Worm (Caenorhabditis elegans) whole organism, late embryonic: ENCODE results near the gene dyf-4.

Experiments used
- F13H6.1 ChIP-seq: sonication (generic microtip); optimal IDR thresholded peaks from 2 replicates; lab custom pipeline; 2016; ENCODE audit warnings: missing genetic modification characterization, missing compliant biosample characterization
- K02D7.2 ChIP-seq: sonication (generic microtip); optimal IDR thresholded peaks from 2 replicates; lab custom pipeline; 2017; ENCODE audit warnings: mild to moderate bottlenecking, missing genetic modification characterization, missing compliant biosample characterization
- K09A11.1 ChIP-seq: sonication (generic microtip); optimal IDR thresholded peaks from 2 replicates; lab custom pipeline; 2017; ENCODE audit warnings: antibody characterized with exemption, mild to moderate bottlenecking, missing genetic modification characterization, missing compliant biosample characterization; ENCODE audit not compliant: insufficient read depth
- Y22D7AL.16 ChIP-seq: sonication (generic microtip); optimal IDR thresholded peaks from 2 replicates; lab custom pipeline; 2016; ENCODE audit warnings: missing genetic modification characterization, missing compliant biosample characterization
- ama-1 ChIP-seq: fragments of 150-350 bp; optimal IDR thresholded peaks from 2 replicates; lab custom pipeline; 2014
- ceh-18 ChIP-seq: sonication (generic microtip); optimal IDR thresholded peaks from 2 replicates; lab custom pipeline; 2016; ENCODE audit warnings: missing genetic modification characterization, missing compliant biosample characterization
- ceh-24 ChIP-seq: sonication (generic microtip); optimal IDR thresholded peaks from 2 replicates; lab custom pipeline; 2016; ENCODE audit warnings: mild to moderate bottlenecking, missing genetic modification characterization, missing compliant biosample characterization
- ceh-31 ChIP-seq: sonication (generic microtip); optimal IDR thresholded peaks from 2 replicates; lab custom pipeline; 2016; ENCODE audit warnings: missing genetic modification characterization, missing compliant biosample characterization
- ceh-34 ChIP-seq: sonication (generic microtip); optimal IDR thresholded peaks from 2 replicates; lab custom pipeline; 2016; ENCODE audit warnings: mild to moderate bottlenecking, missing genetic modification characterization, missing compliant biosample characterization
- dmd-4 ChIP-seq: sonication (generic microtip); optimal IDR thresholded peaks from 2 replicates; lab custom pipeline; 2016; ENCODE audit warnings: borderline replicate concordance, missing genetic modification characterization, missing compliant biosample characterization
- dve-1 ChIP-seq: sonication (generic microtip); optimal IDR thresholded peaks from 2 replicates; lab custom pipeline; 2017; ENCODE audit warnings: antibody characterized with exemption, mild to moderate bottlenecking, missing genetic modification characterization, missing compliant biosample characterization
- fkh-10 ChIP-seq: fragments of 150-350 bp; optimal IDR thresholded peaks from 2 replicates; lab custom pipeline; 2014; ENCODE audit warnings: missing biosample characterization, missing genetic modification reagents, missing genetic modification characterization
- hlh-13 ChIP-seq: fragments of 200-800 bp; sonication (Bioruptor generic); optimal IDR thresholded peaks from 2 replicates; lab custom pipeline; 2018; ENCODE audit warnings: mild to moderate bottlenecking, missing genetic modification characterization, missing compliant biosample characterization
- hlh-6 ChIP-seq: sonication (generic microtip); optimal IDR thresholded peaks from 2 replicates; lab custom pipeline; 2016; ENCODE audit warnings: missing genotype, missing genetic modification characterization, missing compliant biosample characterization
- hlh-8 ChIP-seq: sonication (generic microtip); optimal IDR thresholded peaks from 2 replicates; lab custom pipeline; 2016; ENCODE audit warnings: missing genotype, missing genetic modification characterization, missing compliant biosample characterization
- lin-11 ChIP-seq: fragments of 200-800 bp; sonication (Bioruptor generic); optimal IDR thresholded peaks from 2 replicates; lab custom pipeline; 2018; ENCODE audit warnings: mild to moderate bottlenecking, missing genetic modification characterization, missing compliant biosample characterization
- mec-3 ChIP-seq: sonication (generic microtip); optimal IDR thresholded peaks from 2 replicates; lab custom pipeline; 2016; ENCODE audit warnings: borderline replicate concordance, missing genetic modification characterization, missing compliant biosample characterization
- nhr-11 ChIP-seq: fragments of 150-350 bp; optimal IDR thresholded peaks from 2 replicates; lab custom pipeline; 2014; ENCODE audit warnings: missing biosample characterization, missing genetic modification characterization
- nhr-232 ChIP-seq: sonication (generic microtip); optimal IDR thresholded peaks from 2 replicates; lab custom pipeline; 2016; ENCODE audit warnings: missing genetic modification characterization, missing compliant biosample characterization
- odd-2 ChIP-seq: sonication (generic microtip); optimal IDR thresholded peaks from 2 replicates; lab custom pipeline; 2017; ENCODE audit warnings: antibody characterized with exemption, mild to moderate bottlenecking, missing genetic modification characterization, missing compliant biosample characterization
- pax-1 ChIP-seq: fragments of 150-350 bp; optimal IDR thresholded peaks from 2 replicates; lab custom pipeline; 2014; ENCODE audit warnings: missing biosample characterization, missing genetic modification characterization
- pha-2 ChIP-seq: sonication (generic microtip); optimal IDR thresholded peaks from 2 replicates; lab custom pipeline; 2017; ENCODE audit warnings: mild to moderate bottlenecking, missing genetic modification characterization, missing compliant biosample characterization
- pros-1 ChIP-seq: fragments of 150-350 bp; optimal IDR thresholded peaks from 2 replicates; lab custom pipeline; 2014; ENCODE audit warnings: missing biosample characterization, missing genetic modification reagents, missing genetic modification characterization
- ref-2 ChIP-seq: sonication (generic microtip); optimal IDR thresholded peaks from 2 replicates; lab custom pipeline; 2016; ENCODE audit warnings: missing genetic modification characterization, missing compliant biosample characterization
- sox-2 ChIP-seq: fragments of 200-800 bp; sonication (Bioruptor generic); IDR thresholded peaks from 2 replicates; pipeline ENCODE4 v1.3.6; 2022; ENCODE audit warnings: missing genetic modification reagents, missing genetic modification characterization, missing compliant biosample characterization
- tbx-2 ChIP-seq: sonication (generic microtip); optimal IDR thresholded peaks from 2 replicates; lab custom pipeline; 2016; ENCODE audit warnings: missing genetic modification characterization, missing compliant biosample characterization
- ttx-3 ChIP-seq: sonication (generic microtip); optimal IDR thresholded peaks from 2 replicates; lab custom pipeline; 2016; ENCODE audit warnings: missing genetic modification reagents, missing genetic modification characterization, missing compliant biosample characterization
- unc-42 ChIP-seq: sonication (generic microtip); optimal IDR thresholded peaks from 2 replicates; lab custom pipeline; 2016; ENCODE audit warnings: missing genotype, missing genetic modification characterization, missing compliant biosample characterization
- unc-55 ChIP-seq: sonication (generic microtip); optimal IDR thresholded peaks from 2 replicates; lab custom pipeline; 2017; ENCODE audit warnings: missing biosample characterization, missing genetic modification reagents, missing genetic modification characterization
- zip-5 ChIP-seq: sonication (generic microtip); optimal IDR thresholded peaks from 2 replicates; lab custom pipeline; 2016; ENCODE audit warnings: missing genetic modification characterization, missing compliant biosample characterization
- ztf-16 ChIP-seq: sonication (generic microtip); optimal IDR thresholded peaks from 2 replicates; lab custom pipeline; 2017; ENCODE audit warnings: missing genetic modification characterization, missing compliant biosample characterization

dyf-4 gene

DNA sequence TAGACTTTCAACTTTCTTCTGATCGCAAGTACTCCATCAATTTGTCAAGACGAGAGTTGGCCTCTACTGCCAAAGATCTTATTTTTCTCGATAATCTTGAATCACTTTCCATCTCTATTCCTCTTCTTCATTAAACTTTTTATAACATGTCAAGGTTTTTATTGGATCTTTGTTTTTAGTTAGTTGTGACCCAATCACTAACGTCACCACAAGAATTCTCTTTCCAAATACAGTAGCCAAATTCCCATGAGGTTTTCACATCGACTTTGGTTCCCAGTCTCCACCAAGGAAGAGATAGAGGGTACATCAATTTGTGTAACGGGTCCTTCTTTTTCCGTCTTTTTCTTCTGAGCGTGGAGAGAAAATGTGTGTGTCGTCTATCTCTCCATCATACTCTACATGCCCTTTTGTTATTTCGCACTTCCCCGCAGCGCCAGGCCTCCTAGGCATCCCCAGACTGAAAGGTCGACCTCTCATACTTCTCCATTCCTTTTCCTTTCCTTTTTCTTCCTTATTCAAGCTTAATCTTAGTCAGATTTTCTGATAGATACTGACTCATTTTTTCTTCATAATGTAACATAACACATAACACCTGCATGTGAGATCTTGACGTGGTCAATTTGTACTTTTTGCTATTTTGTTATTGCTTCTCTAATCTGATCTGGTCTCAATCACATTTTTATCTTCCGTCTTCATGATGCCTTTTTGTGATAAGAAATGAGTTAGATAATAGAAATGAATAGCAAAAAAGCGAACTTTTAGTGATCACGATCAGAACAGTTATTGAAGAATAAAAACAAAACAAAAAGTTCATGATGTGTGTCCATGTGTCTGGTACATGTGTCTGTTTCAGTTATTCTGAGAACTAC is 13.7 kb upstream of the dyf-4 start:
- TF ChIP-seq K09A11.1 (tag; lab: Kevin White, UChicago) = no peak
- no peak for TF ChIP-seq ceh-24 (tag; lab: Kevin White, UChicago)
- TF ChIP-seq tbx-2 (tag; lab: Kevin White, UChicago) = no peak
- TF ChIP-seq dve-1 (tag; lab: Kevin White, UChicago) = no peak
- TF ChIP-seq F13H6.1 (tag; lab: Kevin White, UChicago) = no peak
- peak; percentile 36 for TF ChIP-seq ref-2 (tag; lab: Kevin White, UChicago)
- TF ChIP-seq, all 69 proteins: peak for 1

DNA sequence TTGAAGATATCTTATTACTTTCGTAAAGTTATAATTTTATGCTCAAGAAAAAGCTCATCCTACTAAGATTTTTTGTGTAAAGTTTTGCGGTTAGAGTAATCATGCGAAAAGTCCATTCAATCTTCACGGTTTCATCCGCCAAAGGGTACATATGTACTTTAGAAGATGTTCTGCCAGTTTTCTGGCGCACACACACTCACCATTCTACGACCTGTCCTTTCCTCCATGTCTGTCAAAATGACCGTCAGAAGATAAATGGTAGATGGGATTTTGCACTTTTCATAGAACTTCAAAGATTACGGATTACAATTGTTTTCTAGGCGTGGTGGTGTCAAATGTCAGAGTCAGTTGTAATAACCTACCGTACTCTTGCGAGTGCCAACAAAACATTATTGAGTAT is 12.0 kb upstream of the dyf-4 start:
- TF ChIP-seq ama-1 (lab: Kevin White, UChicago) = no peak
- no peak for TF ChIP-seq mec-3 (tag; lab: Kevin White, UChicago)
- no peak for TF ChIP-seq fkh-10 (GFP tag; lab: Kevin White, UChicago)
- TF ChIP-seq tbx-2 (tag; lab: Kevin White, UChicago) = no peak
- TF ChIP-seq K02D7.2 (tag; lab: Kevin White, UChicago) = no peak
- TF ChIP-seq dmd-4 (tag; lab: Kevin White, UChicago) = no peak
- no peak for TF ChIP-seq nhr-232 (tag; lab: Kevin White, UChicago)

DNA sequence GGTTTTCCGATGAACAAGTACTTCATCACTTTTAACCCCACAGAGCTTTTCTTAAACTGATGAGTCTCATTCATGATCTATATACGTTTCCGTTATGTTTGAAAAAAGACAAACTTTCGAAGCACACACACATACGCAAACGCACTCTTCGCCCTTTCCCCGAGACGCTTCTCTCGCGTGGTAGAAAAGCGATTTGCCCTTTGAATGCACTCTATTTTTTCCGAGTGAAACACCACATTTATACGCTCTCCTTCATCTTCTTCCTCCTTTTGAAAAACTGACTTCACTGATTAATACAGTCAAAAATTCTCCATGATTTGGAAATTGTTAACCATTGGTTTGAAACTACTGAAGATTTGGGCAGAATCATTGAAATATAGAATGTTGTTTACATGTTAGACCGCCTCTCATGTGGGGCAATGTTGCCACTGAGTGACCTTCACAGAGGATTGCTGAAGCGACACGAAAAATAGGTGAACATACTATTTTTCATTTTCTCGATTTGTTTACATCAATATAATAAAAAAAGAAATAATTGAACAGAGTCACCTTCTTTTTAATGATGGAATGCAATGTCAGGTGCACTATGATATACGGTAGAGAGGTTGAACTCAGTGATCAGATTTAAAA is 11.0 kb upstream of the dyf-4 start:
- no peak for TF ChIP-seq hlh-6 (tag; lab: Kevin White, UChicago)

DNA sequence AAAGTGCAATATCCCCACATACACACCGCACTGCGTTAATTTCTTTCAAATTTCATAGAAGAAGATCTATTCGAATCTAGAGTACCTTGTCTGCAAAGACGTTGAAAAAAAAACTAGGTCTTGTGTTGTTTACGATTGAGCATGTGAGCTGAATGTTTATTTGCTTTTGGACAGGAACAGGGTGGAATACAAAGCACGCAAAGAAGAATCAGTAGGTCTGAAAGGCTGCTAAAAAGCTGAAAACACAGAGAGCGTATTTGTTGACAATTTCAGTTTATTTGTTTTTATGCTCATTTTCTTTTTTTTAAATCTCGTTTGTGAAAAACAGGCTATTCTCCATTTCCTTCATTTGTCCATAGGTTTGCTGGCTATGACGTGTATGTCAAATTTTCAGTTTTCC is 9.4 kb upstream of the dyf-4 start:
- no peak for TF ChIP-seq sox-2 (GFP tag; lab: Robert Waterston, UW)
- no peak for TF ChIP-seq unc-42 (tag; lab: Kevin White, UChicago)
- TF ChIP-seq ceh-18 (tag; lab: Kevin White, UChicago) = no peak
- no peak for TF ChIP-seq hlh-8 (tag; lab: Kevin White, UChicago)
- no peak for TF ChIP-seq Y22D7AL.16 (tag; lab: Kevin White, UChicago)
- no peak for TF ChIP-seq ttx-3
- no peak for TF ChIP-seq hlh-6 (tag; lab: Kevin White, UChicago)
- TF ChIP-seq unc-55 (GFP tag; lab: Kevin White, UChicago) = no peak
- no peak for TF ChIP-seq ceh-31 (tag; lab: Kevin White, UChicago)
- no peak for TF ChIP-seq dve-1 (tag; lab: Kevin White, UChicago)
- no peak for TF ChIP-seq ceh-34
- no peak for TF ChIP-seq pha-2
- TF ChIP-seq pros-1 (tag; lab: Kevin White, UChicago) = no peak
- TF ChIP-seq nhr-11 (tag; lab: Kevin White, UChicago) = no peak
- no peak for TF ChIP-seq ref-2 (tag; lab: Kevin White, UChicago)
- TF ChIP-seq odd-2 = no peak
- no peak for TF ChIP-seq zip-5 (tag; lab: Kevin White, UChicago)
- TF ChIP-seq pax-1 (tag; lab: Kevin White, UChicago) = no peak

DNA sequence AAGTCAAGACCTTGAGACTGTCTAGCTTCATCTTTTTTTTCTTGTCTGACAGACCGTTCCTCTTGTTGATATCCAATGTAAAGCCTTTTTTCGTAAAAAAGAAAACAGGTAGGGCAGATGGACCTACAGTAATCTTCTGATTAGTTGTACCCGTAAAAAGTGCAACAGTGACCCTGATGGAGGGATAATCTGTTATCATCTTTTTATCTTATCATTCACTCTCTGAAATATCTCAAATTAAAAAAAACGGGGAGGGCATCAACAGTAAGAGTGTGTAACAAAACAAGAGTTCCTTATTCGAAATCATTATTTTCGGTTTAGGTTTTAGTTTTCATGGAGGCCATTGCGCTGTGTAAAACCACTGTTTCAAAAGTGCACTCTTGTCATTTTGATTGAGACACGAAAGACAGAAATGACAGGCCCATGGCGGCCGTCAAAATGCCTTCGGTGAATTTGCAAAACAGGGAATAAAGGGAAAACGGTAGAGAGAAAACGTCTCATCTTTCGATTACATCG is 8.2 kb upstream of the dyf-4 start:
- TF ChIP-seq ztf-16 (no peak), hlh-13 (no peak), lin-11 (no peak)
